Worm (Caenorhabditis elegans): ENCODE measurements around the gene ZK938.10.
"Not testable (repeated sequence)": the region's sequence is repeated elsewhere in the genome, so short reads cannot be mapped to it uniquely, and the experiment has no call there.

The ZK938.10 gene

ce11 chrII:9879815-9880214 lies 29.0 kb upstream of the ZK938.10 start:
- TF ChIP-seq unc-42 (tag; optimal IDR thresholded peaks at IDR 0.05): no peak

ce11 chrII:9874508-9875229 lies 23.8 kb upstream of the ZK938.10 start, which contains the start of the genes chil-2 and ctsa-3.2:
TSS of gene chil-2 (minus strand) at chrII:9874608.
TSS of gene ctsa-3.2 (plus strand) at chrII:9875179.
- no peak for TF ChIP-seq K09A11.1 (tag; optimal IDR thresholded peaks at IDR 0.05; ENCODE audit: insufficient read depth)

ce11 chrII:9872961-9873360 lies 22.1 kb upstream of the ZK938.10 start, which contains the start of gene chil-8:
TSS of gene chil-8 (minus strand) at chrII:9873061.
- TF ChIP-seq elt-2 (tag; optimal IDR thresholded peaks at IDR 0.05) (no peak), ceh-30 (tag; optimal IDR thresholded peaks at IDR 0.05) (no peak), odd-2 (tag; optimal IDR thresholded peaks at IDR 0.05) (no peak), nfya-1 (tag; optimal IDR thresholded peaks at IDR 0.05) (no peak), hlh-13 (GFP tag; optimal IDR thresholded peaks at IDR 0.05) (no peak), ceh-24 (tag; optimal IDR thresholded peaks at IDR 0.05) (no peak), ceh-9 (tag; optimal IDR thresholded peaks at IDR 0.05) (no peak), fkh-10 (GFP tag; optimal IDR thresholded peaks at IDR 0.05) (no peak), ceh-19 (GFP tag; optimal IDR thresholded peaks at IDR 0.05) (no peak), ceh-6 (GFP tag; optimal IDR thresholded peaks at IDR 0.05) (no peak), hlh-8 (tag; optimal IDR thresholded peaks at IDR 0.05) (no peak), ceh-48 (tag; optimal IDR thresholded peaks at IDR 0.05) (no peak), ceh-18 (tag; optimal IDR thresholded peaks at IDR 0.05) (no peak), pag-3 (tag; optimal IDR thresholded peaks at IDR 0.05; ENCODE audit: borderline replicate concordance) (no peak)

ce11 chrII:9871061-9871460 lies 20.2 kb upstream of the ZK938.10 start, which contains the start of gene chil-7:
TSS of gene chil-7 (minus strand) at chrII:9871172.
- TF ChIP-seq eyg-1 (tag; optimal IDR thresholded peaks at IDR 0.05): no peak
- TF ChIP-seq ceh-22 (tag; optimal IDR thresholded peaks at IDR 0.05): no peak
- TF ChIP-seq ceh-30 (tag; optimal IDR thresholded peaks at IDR 0.05): no peak
- TF ChIP-seq pag-3 (tag; optimal IDR thresholded peaks at IDR 0.05; ENCODE audit: borderline replicate concordance): no peak
- TF ChIP-seq C38D4.7 (GFP tag; optimal IDR thresholded peaks at IDR 0.05): no peak
- no peak for TF ChIP-seq rnt-1 (tag; optimal IDR thresholded peaks at IDR 0.05)
- TF ChIP-seq Y22D7AL.16 (tag; optimal IDR thresholded peaks at IDR 0.05): no peak
- no peak for TF ChIP-seq ceh-6 (GFP tag; optimal IDR thresholded peaks at IDR 0.05)
- no peak for TF ChIP-seq F13H6.1 (tag; optimal IDR thresholded peaks at IDR 0.05)
- no peak for TF ChIP-seq ceh-9 (tag; optimal IDR thresholded peaks at IDR 0.05)

ce11 chrII:9868698-9869097 lies 17.9 kb upstream of the ZK938.10 start, which contains the start of gene old-1:
TSS of gene old-1 (minus strand) at chrII:9868747.
- no peak for TF ChIP-seq pag-3 (tag; optimal IDR thresholded peaks at IDR 0.05; ENCODE audit: borderline replicate concordance)
- no peak for TF ChIP-seq nhr-232 (tag; optimal IDR thresholded peaks at IDR 0.05)
- TF ChIP-seq nfya-1 (tag; optimal IDR thresholded peaks at IDR 0.05): peak; percentile 65

ce11 chrII:9868207-9868606 lies 17.4 kb upstream of the ZK938.10 start:
- TF ChIP-seq elt-4 (tag; optimal IDR thresholded peaks at IDR 0.05) (no peak), sox-4 (tag; optimal IDR thresholded peaks at IDR 0.05) (no peak), hlh-13 (GFP tag; optimal IDR thresholded peaks at IDR 0.05) (no peak), ceh-14 (tag; optimal IDR thresholded peaks at IDR 0.05) (no peak)

ce11 chrII:9866378-9866777 lies 15.5 kb upstream of the ZK938.10 start, which contains the start of gene chil-1:
TSS of gene chil-1 (minus strand) at chrII:9866478.
- TF ChIP-seq ceh-19 (GFP tag; optimal IDR thresholded peaks at IDR 0.05); ets-4 (tag; optimal IDR thresholded peaks at IDR 0.05); ceh-24 (tag; optimal IDR thresholded peaks at IDR 0.05): not testable (repeated sequence)

Data from whole organism, late embryonic.